Worm (Caenorhabditis elegans) whole organism, young adult: ENCODE results near the gene R02F2.6.

Experiments
- B0336.3 ChIP-seq: fragments of 200-800 bp; sonication (Bioruptor generic); IDR thresholded peaks from 2 replicates; pipeline ENCODE4 v1.3.6; 2022; ENCODE audit warnings: missing genetic modification characterization, missing compliant biosample characterization
- D2030.7 ChIP-seq: fragments of 200-800 bp; sonication (Bioruptor generic); IDR thresholded peaks from 2 replicates; pipeline ENCODE4 v1.3.6; 2022; ENCODE audit warnings: missing genetic modification reagents, missing genetic modification characterization, missing compliant biosample characterization
- F22D6.2 ChIP-seq: sonication (generic microtip); optimal IDR thresholded peaks from 2 replicates; lab custom pipeline; 2016; ENCODE audit warnings: mild to moderate bottlenecking, missing genetic modification characterization, missing compliant biosample characterization
- F37B4.10 ChIP-seq: fragments of 200-800 bp; sonication (Bioruptor generic); IDR thresholded peaks from 2 replicates; pipeline ENCODE4 v1.3.6; 2022; ENCODE audit warnings: missing genetic modification characterization, missing compliant biosample characterization
- F57C9.4 ChIP-seq: sonication (generic microtip); optimal IDR thresholded peaks from 2 replicates; lab custom pipeline; 2017; ENCODE audit warnings: mild to moderate bottlenecking, missing genetic modification characterization, missing compliant biosample characterization
- T07F8.4 ChIP-seq: sonication (generic microtip); optimal IDR thresholded peaks from 2 replicates; lab custom pipeline; 2016; ENCODE audit warnings: mild to moderate bottlenecking, missing genetic modification characterization, moderate library complexity, missing compliant biosample characterization
- Y53G8AR.9 ChIP-seq: fragments of 200-800 bp; sonication (Bioruptor generic); conservative IDR thresholded peaks from 2 replicates; pipeline ENCODE4 v1.3.6; 2022; ENCODE audit warnings: missing genetic modification reagents, missing genetic modification characterization, missing compliant biosample characterization
- Y67H2A.10 ChIP-seq: fragments of 200-800 bp; sonication (Bioruptor generic); conservative IDR thresholded peaks from 2 replicates; pipeline ENCODE4 v1.3.6; 2022; ENCODE audit warnings: missing genetic modification reagents, missing genetic modification characterization, missing compliant biosample characterization
- Y79H2A.3 ChIP-seq: fragments of 200-800 bp; sonication (Bioruptor generic); conservative IDR thresholded peaks from 2 replicates; pipeline ENCODE4 v1.3.6; 2022; ENCODE audit warnings: missing genetic modification reagents, missing genetic modification characterization, missing compliant biosample characterization
- ZK185.1 ChIP-seq: sonication (generic microtip); optimal IDR thresholded peaks from 2 replicates; lab custom pipeline; 2016; ENCODE audit warnings: mild to moderate bottlenecking, missing genetic modification characterization, missing compliant biosample characterization; ENCODE audit not compliant: poor library complexity, severe bottlenecking
- ama-1 ChIP-seq, 3 experiments: fragments of 150-350 bp in 1 of 3; sonication (generic microtip) in 2 of 3; optimal IDR thresholded peaks; 2 replicates each; lab custom pipeline; 2014 to 2018; ENCODE audit warnings: missing biosample characterization in 2 of 3, missing genetic modification characterization in 2 of 3, missing genetic modification reagents in 2 of 3
- aptf-3 ChIP-seq: fragments of 200-800 bp; sonication (Bioruptor generic); IDR thresholded peaks from 2 replicates; pipeline ENCODE4 v1.3.6; 2022; ENCODE audit warnings: missing genetic modification characterization, missing compliant biosample characterization
- cebp-1 ChIP-seq, 2 experiments: fragments of 200-800 bp in 1 of 2; sonication (Bioruptor generic) in 1 of 2; sonication (generic microtip) in 1 of 2; IDR thresholded peaks in 1 of 2; optimal IDR thresholded peaks in 1 of 2; 2 replicates each; pipeline versions ENCODE4 v1.3.6 to Lab custom; 2017 to 2022; ENCODE audit warnings: missing compliant biosample characterization in 2 of 2, missing genetic modification characterization in 2 of 2, mild to moderate bottlenecking in 1 of 2, missing genetic modification reagents in 1 of 2, moderate library complexity in 1 of 2
- ceh-27 ChIP-seq: fragments of 200-800 bp; sonication (Bioruptor generic); optimal IDR thresholded peaks from 2 replicates; lab custom pipeline; 2018; ENCODE audit warnings: mild to moderate bottlenecking, missing genetic modification characterization, moderate library complexity, missing compliant biosample characterization
- ceh-58 ChIP-seq: fragments of 200-800 bp; sonication (Bioruptor generic); IDR thresholded peaks from 2 replicates; pipeline ENCODE4 v1.3.6; 2022; ENCODE audit warnings: missing genetic modification characterization, missing compliant biosample characterization
- ceh-79 ChIP-seq: sonication (generic microtip); optimal IDR thresholded peaks from 2 replicates; lab custom pipeline; 2017; ENCODE audit warnings: mild to moderate bottlenecking, missing genetic modification characterization, missing compliant biosample characterization
- chd-7 ChIP-seq: sonication (generic microtip); optimal IDR thresholded peaks from 2 replicates; lab custom pipeline; 2016; ENCODE audit warnings: mild to moderate bottlenecking, missing genetic modification characterization, moderate library complexity, missing compliant biosample characterization
- dpff-1 ChIP-seq: sonication (generic microtip); optimal IDR thresholded peaks from 2 replicates; lab custom pipeline; 2017; ENCODE audit warnings: mild to moderate bottlenecking, missing genetic modification characterization, missing compliant biosample characterization
- efl-1 ChIP-seq: fragments of 150-350 bp; optimal IDR thresholded peaks from 2 replicates; lab custom pipeline; 2014; ENCODE audit warnings: missing biosample characterization, missing genetic modification reagents, missing genetic modification characterization
- egl-18 ChIP-seq: fragments of 200-800 bp; sonication (Bioruptor generic); IDR thresholded peaks from 2 replicates; pipeline ENCODE4 v1.3.6; 2022; ENCODE audit warnings: missing genetic modification reagents, missing genetic modification characterization, missing compliant biosample characterization
- egl-44 ChIP-seq: fragments of 200-800 bp; sonication (Bioruptor generic); IDR thresholded peaks from 2 replicates; pipeline ENCODE4 v1.3.6; 2022; ENCODE audit warnings: missing genetic modification reagents, missing genetic modification characterization, missing compliant biosample characterization
- ekl-4 ChIP-seq: fragments of 200-800 bp; sonication (Bioruptor generic); IDR thresholded peaks from 2 replicates; pipeline ENCODE4 v1.3.6; 2022; ENCODE audit warnings: missing genetic modification reagents, missing genetic modification characterization, missing compliant biosample characterization
- hlh-12 ChIP-seq: sonication (generic microtip); optimal IDR thresholded peaks from 2 replicates; lab custom pipeline; 2016; ENCODE audit warnings: missing genetic modification characterization, missing compliant biosample characterization
- hmg-1.2 ChIP-seq: fragments of 200-800 bp; sonication (Bioruptor generic); IDR thresholded peaks from 2 replicates; pipeline ENCODE4 v1.3.6; 2022; ENCODE audit warnings: missing genetic modification reagents, missing genetic modification characterization, missing compliant biosample characterization
- lag-1 ChIP-seq: fragments of 200-800 bp; sonication (Bioruptor generic); IDR thresholded peaks from 2 replicates; pipeline ENCODE4 v1.3.6; 2022; ENCODE audit warnings: missing genetic modification reagents, missing genetic modification characterization, missing compliant biosample characterization
- lin-54 ChIP-seq: fragments of 200-800 bp; sonication (Bioruptor generic); optimal IDR thresholded peaks from 2 replicates; lab custom pipeline; 2018; ENCODE audit warnings: mild to moderate bottlenecking, missing genetic modification characterization, missing compliant biosample characterization
- madf-10 ChIP-seq: sonication (generic microtip); optimal IDR thresholded peaks from 2 replicates; lab custom pipeline; 2016; ENCODE audit warnings: mild to moderate bottlenecking, missing genetic modification characterization, missing compliant biosample characterization
- madf-8 ChIP-seq: fragments of 200-800 bp; sonication (Bioruptor generic); conservative IDR thresholded peaks from 2 replicates; pipeline ENCODE4 v1.3.6; 2022; ENCODE audit warnings: missing genetic modification reagents, missing genetic modification characterization, missing compliant biosample characterization
- mcd-1 ChIP-seq: fragments of 200-800 bp; sonication (Bioruptor generic); IDR thresholded peaks from 2 replicates; pipeline ENCODE4 v1.3.6; 2022; ENCODE audit warnings: missing genetic modification reagents, missing genetic modification characterization, missing compliant biosample characterization
- nfya-2 ChIP-seq: fragments of 200-800 bp; sonication (Bioruptor generic); IDR thresholded peaks from 2 replicates; pipeline ENCODE4 v1.3.6; 2022; ENCODE audit warnings: missing genetic modification reagents, missing genetic modification characterization, missing compliant biosample characterization
- nhr-179 ChIP-seq: sonication (generic microtip); optimal IDR thresholded peaks from 2 replicates; lab custom pipeline; 2016; ENCODE audit warnings: mild to moderate bottlenecking, missing genetic modification characterization, missing compliant biosample characterization
- nhr-90 ChIP-seq: sonication (generic microtip); optimal IDR thresholded peaks from 2 replicates; lab custom pipeline; 2016; ENCODE audit warnings: missing genotype, mild to moderate bottlenecking, missing genetic modification characterization, missing compliant biosample characterization
- repo-1 ChIP-seq: sonication (generic microtip); optimal IDR thresholded peaks from 2 replicates; lab custom pipeline; 2017; ENCODE audit warnings: mild to moderate bottlenecking, missing genetic modification characterization, missing compliant biosample characterization
- snpc-1.3 ChIP-seq: sonication (generic microtip); optimal IDR thresholded peaks from 2 replicates; lab custom pipeline; 2017; ENCODE audit warnings: missing genetic modification characterization, mild to moderate bottlenecking, missing compliant biosample characterization, antibody characterized with exemption, moderate library complexity, missing genotype, missing genetic modification reagents; ENCODE audit not compliant: insufficient read depth
- snpc-3.4 ChIP-seq: sonication (generic microtip); optimal IDR thresholded peaks from 2 replicates; lab custom pipeline; 2017; ENCODE audit warnings: missing genetic modification characterization, mild to moderate bottlenecking, missing compliant biosample characterization, antibody characterized with exemption, moderate library complexity, missing genotype, missing genetic modification reagents
- sptf-2 ChIP-seq: fragments of 200-800 bp; sonication (Bioruptor generic); optimal IDR thresholded peaks from 2 replicates; lab custom pipeline; 2018; ENCODE audit warnings: mild to moderate bottlenecking, missing genetic modification characterization, missing compliant biosample characterization
- tbp1 ChIP-seq: fragments of 200-800 bp; sonication (Bioruptor generic); optimal IDR thresholded peaks from 2 replicates; lab custom pipeline; 2018; ENCODE audit warnings: mild to moderate bottlenecking, missing genetic modification characterization, missing compliant biosample characterization
- unc-130 ChIP-seq: sonication (generic microtip); optimal IDR thresholded peaks from 2 replicates; lab custom pipeline; 2016; ENCODE audit warnings: missing genetic modification reagents, missing genetic modification characterization, missing compliant biosample characterization
- unc-62 ChIP-seq: fragments of 150-350 bp; optimal IDR thresholded peaks from 2 replicates; lab custom pipeline; 2014; ENCODE audit warnings: missing biosample characterization, missing genetic modification reagents, missing genetic modification characterization
- zfh-2 ChIP-seq: fragments of 200-800 bp; sonication (Bioruptor generic); conservative IDR thresholded peaks from 2 replicates; pipeline ENCODE4 v1.3.6; 2022; ENCODE audit warnings: missing genetic modification reagents, missing genetic modification characterization, missing compliant biosample characterization
- ztf-18 ChIP-seq: sonication (generic microtip); optimal IDR thresholded peaks from 2 replicates; lab custom pipeline; 2016; ENCODE audit warnings: missing genotype, mild to moderate bottlenecking, missing genetic modification characterization, missing compliant biosample characterization

R02F2.6 gene

ce11 chrIII:5461079-5461478, 17.6 kb downstream of the R02F2.6 start, which contains the start of gene F48E8.3:
Gene F48E8.3, plus strand, starts transcription at chrIII:5461379.
- TF ChIP-seq madf-8 (GFP tag; lab: Robert Waterston, UW) (no peak), Y53G8AR.9 (GFP tag; lab: Robert Waterston, UW) (no peak)

- TF ChIP-seq nhr-179 (tag; lab: Kevin White, UChicago) (no peak), mcd-1 (0 out of 2 replicates have a peak, but pooled peaks have one; percentile 16), snpc-1.3 (tag; lab: Kevin White, UChicago) (no peak), egl-18 (GFP tag; lab: Robert Waterston, UW) (no peak), T07F8.4 (no peak), B0336.3 (GFP tag; lab: Robert Waterston, UW) (0 out of 2 replicates have a peak, but pooled peaks have one; percentile 18), repo-1 (peak; percentile 19), ceh-79 (tag; lab: Kevin White, UChicago) (no peak), Y79H2A.3 (GFP tag; lab: Robert Waterston, UW) (no peak), madf-8 (GFP tag; lab: Robert Waterston, UW) (no peak), egl-44 (GFP tag; lab: Robert Waterston, UW) (no peak), chd-7 (tag; lab: Kevin White, UChicago) (no peak), unc-130 (GFP tag; lab: Kevin White, UChicago) (no peak), lin-54 (no peak), ekl-4 (GFP tag; lab: Robert Waterston, UW) (no peak), F37B4.10 (GFP tag; lab: Robert Waterston, UW) (no peak), hlh-12 (tag; lab: Kevin White, UChicago) (no peak), Y67H2A.10 (GFP tag; lab: Robert Waterston, UW) (no peak), Y53G8AR.9 (GFP tag; lab: Robert Waterston, UW) (no peak)
These were observed 25.4 kb downstream of the R02F2.6 start, which contains the start of gene F48E8.4 for ce11 chrIII:5453290-5453689. Gene F48E8.4, plus strand, starts transcription at chrIII:5453590.

DNA sequence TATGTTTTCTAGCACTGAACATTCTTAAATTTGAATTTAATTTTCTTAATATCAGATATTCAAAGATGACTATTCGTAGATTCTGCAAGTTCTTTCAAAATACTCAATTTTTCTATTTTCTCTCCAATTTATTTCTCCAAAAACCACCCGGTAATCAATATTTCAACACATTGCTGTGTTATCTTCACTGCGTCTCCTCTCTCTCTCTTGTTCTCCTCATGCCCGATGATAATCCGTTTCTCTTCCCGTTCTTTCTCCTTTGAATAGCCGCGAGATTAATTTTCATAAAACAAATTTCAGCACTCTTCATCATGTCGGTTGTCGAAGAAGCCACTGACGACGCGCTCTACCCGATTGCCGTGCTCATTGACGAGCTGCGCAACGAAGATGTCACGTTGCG, 28.3 kb downstream of the R02F2.6 start, which contains the start of gene paa-1:
Gene paa-1 (plus strand): TSS at position 301 of the 400 bp plus-strand sequence.
- TF ChIP-seq D2030.7 (GFP tag; lab: Robert Waterston, UW), result no peak
- TF ChIP-seq madf-10 (tag; lab: Kevin White, UChicago), result no peak
- TF ChIP-seq efl-1 (GFP tag; lab: Kevin White, UChicago), result no peak

DNA sequence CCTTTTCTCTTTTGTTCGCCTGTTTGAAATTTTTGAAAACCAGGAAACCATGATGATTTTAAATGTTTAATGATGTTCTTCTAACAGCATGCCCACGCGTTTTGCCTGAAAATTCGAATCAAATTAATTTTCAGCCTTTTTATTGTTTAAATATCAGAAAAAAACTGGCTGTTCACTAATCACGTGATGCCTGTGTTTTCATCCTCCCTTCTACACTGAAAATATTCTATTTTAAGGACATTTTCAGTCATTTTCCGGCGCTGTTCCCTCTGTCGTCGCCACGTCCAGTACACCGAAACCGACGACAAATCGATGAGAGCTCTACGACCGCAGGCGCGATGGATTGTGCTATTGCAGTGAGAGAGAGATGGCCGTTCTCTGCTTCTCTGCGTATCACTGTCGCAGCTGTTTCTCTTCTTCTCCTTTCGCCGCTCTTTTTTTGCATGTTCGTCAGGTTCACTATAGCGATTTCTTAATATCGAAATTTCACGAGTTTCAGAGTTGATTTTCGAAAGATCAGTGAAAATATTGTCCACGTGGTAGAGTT, 28.9 kb downstream of the R02F2.6 start, which contains the start of gene F48E8.8:
Gene F48E8.8 (minus strand): TSS at position 51 of the 547 bp plus-strand sequence.
- no peak for TF ChIP-seq F37B4.10 (GFP tag; lab: Robert Waterston, UW)
- 0 out of 2 replicates have a peak, but pooled peaks have one; percentile 13 for TF ChIP-seq cebp-1 (GFP tag; IDR thresholded peaks at IDR 0.05; lab: Robert Waterston, UW)
- peak; percentile 81 for TF ChIP-seq cebp-1 (tag; optimal IDR thresholded peaks at IDR 0.05; lab: Kevin White, UChicago)
- no peak for TF ChIP-seq F57C9.4 (tag; lab: Kevin White, UChicago)
- no peak for TF ChIP-seq sptf-2 (GFP tag; lab: Kevin White, UChicago)
- TF ChIP-seq chd-7 (tag; lab: Kevin White, UChicago), result no peak
- TF ChIP-seq hmg-1.2 (GFP tag; lab: Robert Waterston, UW), result peak; percentile 76; the same call in 1 of the 2 replicates
- TF ChIP-seq ceh-27 (GFP tag; lab: Kevin White, UChicago), result peak; percentile 22
- no peak for TF ChIP-seq F22D6.2
- peak; percentile 77 for TF ChIP-seq zfh-2 (GFP tag; lab: Robert Waterston, UW)
- no peak for TF ChIP-seq snpc-1.3 (tag; lab: Kevin White, UChicago)
- peak; percentile 22 for TF ChIP-seq ztf-18 (tag; lab: Kevin White, UChicago)
- TF ChIP-seq aptf-3, result no peak
- TF ChIP-seq snpc-3.4 (tag; lab: Kevin White, UChicago), result no peak
- no peak for TF ChIP-seq nhr-90 (tag; lab: Kevin White, UChicago)
- peak; percentile 21 for TF ChIP-seq tbp1 (GFP tag; lab: Kevin White, UChicago)
- peak; percentile 15 for TF ChIP-seq ZK185.1
- TF ChIP-seq unc-62 (GFP tag; lab: Kevin White, UChicago), result no peak
- no peak for TF ChIP-seq ama-1 (optimal IDR thresholded peaks at IDR 0.05; lab: Kevin White, UChicago)
- no peak for TF ChIP-seq ama-1 (GFP tag; optimal IDR thresholded peaks at IDR 0.05; lab: Kevin White, UChicago)
- TF ChIP-seq nfya-2, result no peak
- TF ChIP-seq lag-1 (GFP tag; lab: Robert Waterston, UW), result no peak
- no peak for TF ChIP-seq unc-130 (GFP tag; lab: Kevin White, UChicago)
- TF ChIP-seq ceh-58 (GFP tag; lab: Robert Waterston, UW), result no peak
- no peak for TF ChIP-seq dpff-1 (tag; lab: Kevin White, UChicago)
- peak; percentile 80 for TF ChIP-seq mcd-1
